Worm (Caenorhabditis elegans): ENCODE measurements around the gene Y70C5C.1.

The Y70C5C.1 gene

DNA sequence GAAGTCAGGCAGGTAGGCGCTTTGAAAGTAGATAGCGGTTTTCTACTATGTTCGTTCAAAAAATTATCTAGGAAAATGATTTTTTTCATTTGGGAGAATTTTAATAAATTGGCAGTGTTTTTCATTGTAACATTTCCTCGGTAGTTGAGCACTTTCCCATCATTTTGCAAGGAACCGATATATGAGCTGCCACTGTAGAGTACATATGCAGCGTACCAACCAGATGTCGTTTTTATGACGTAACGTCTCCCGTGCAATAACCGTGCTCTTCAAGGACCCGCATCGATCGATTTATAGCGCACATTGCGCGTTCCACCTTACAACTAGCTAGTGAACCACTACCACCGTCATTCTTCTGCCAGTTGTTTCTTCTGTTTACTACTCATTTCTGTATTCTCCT is 42.1 kb downstream of the Y70C5C.1 start, which contains the start of gene T25E12.6:
Gene T25E12.6 (plus strand): TSS at position 301 of the 400 bp plus-strand sequence.
- TF ChIP-seq T22C8.4 (GFP tag; IDR thresholded peaks at IDR 0.05) (no peak), ref-1 (GFP tag; conservative IDR thresholded peaks at IDR 0.05) (no peak), med-1 (GFP tag; optimal IDR thresholded peaks at IDR 0.05; ENCODE audit: insufficient read depth) (no peak), ztf-23 (GFP tag; IDR thresholded peaks at IDR 0.05) (no peak), flt-1 (GFP tag; IDR thresholded peaks at IDR 0.05) (no peak), klf-2 (GFP tag; conservative IDR thresholded peaks at IDR 0.05) (no peak), cog-1 (tag; optimal IDR thresholded peaks at IDR 0.05) (no peak), tab-1 (GFP tag; IDR thresholded peaks at IDR 0.05) (no peak), ztf-29 (GFP tag; IDR thresholded peaks at IDR 0.05) (no peak)

DNA sequence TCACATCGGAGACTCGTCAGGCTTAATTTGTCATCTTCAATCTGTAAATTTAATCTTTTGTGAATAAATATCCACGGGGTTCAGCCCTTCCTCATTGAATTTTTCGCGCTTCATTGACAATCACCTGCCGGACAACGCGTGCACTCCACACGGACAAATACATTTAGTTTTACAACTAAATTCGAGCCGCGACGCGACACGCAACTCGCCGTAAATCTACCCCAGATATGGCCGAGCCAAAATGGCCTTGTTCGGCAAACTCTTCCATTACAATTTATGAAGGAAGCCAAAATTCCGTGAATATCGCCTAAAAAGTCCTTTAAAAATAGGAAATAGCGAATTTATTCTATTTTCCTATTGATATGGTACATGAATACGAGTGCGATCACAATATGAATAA is 44.8 kb downstream of the Y70C5C.1 start:
- no peak for TF ChIP-seq med-1 (GFP tag; optimal IDR thresholded peaks at IDR 0.05; ENCODE audit: insufficient read depth)
- TF ChIP-seq ref-1 (GFP tag; conservative IDR thresholded peaks at IDR 0.05): no peak
- TF ChIP-seq tab-1 (GFP tag; IDR thresholded peaks at IDR 0.05): no peak
- TF ChIP-seq flt-1 (GFP tag; IDR thresholded peaks at IDR 0.05): no peak
- no peak for TF ChIP-seq cog-1 (tag; optimal IDR thresholded peaks at IDR 0.05)
- no peak for TF ChIP-seq ztf-23 (GFP tag; IDR thresholded peaks at IDR 0.05)
- TF ChIP-seq ztf-29 (GFP tag; IDR thresholded peaks at IDR 0.05): no peak
- TF ChIP-seq T22C8.4 (GFP tag; IDR thresholded peaks at IDR 0.05): no peak
- no peak for TF ChIP-seq klf-2 (GFP tag; conservative IDR thresholded peaks at IDR 0.05)

DNA sequence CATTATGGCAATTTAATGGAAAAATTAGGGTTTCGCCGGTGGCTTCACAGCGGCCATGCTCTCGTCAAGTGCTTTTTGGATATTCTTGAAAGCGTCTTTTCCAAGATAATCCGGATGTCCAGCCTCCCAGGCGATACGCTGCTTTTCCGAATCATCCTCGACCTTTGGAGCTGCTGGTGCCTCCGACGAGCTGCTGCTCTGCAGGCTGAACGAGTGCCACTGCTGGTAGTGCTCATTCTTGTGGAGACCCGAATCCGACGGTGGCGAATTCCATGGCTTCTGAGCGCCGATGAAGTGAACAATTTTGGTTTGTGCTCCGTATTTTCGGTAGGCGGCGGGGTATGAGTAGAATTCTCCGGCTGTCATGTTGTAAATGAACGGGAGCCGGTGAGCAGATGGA is 45.2 kb downstream of the Y70C5C.1 start:
- no peak for TF ChIP-seq tab-1 (GFP tag; IDR thresholded peaks at IDR 0.05)
- no peak for TF ChIP-seq klf-2 (GFP tag; conservative IDR thresholded peaks at IDR 0.05)
- TF ChIP-seq ztf-29 (GFP tag; IDR thresholded peaks at IDR 0.05): no peak
- TF ChIP-seq T22C8.4 (GFP tag; IDR thresholded peaks at IDR 0.05): no peak
- TF ChIP-seq med-1 (GFP tag; optimal IDR thresholded peaks at IDR 0.05; ENCODE audit: insufficient read depth): no peak
- no peak for TF ChIP-seq flt-1 (GFP tag; IDR thresholded peaks at IDR 0.05)
- no peak for TF ChIP-seq ref-1 (GFP tag; conservative IDR thresholded peaks at IDR 0.05)
- no peak for TF ChIP-seq cog-1 (tag; optimal IDR thresholded peaks at IDR 0.05)
- TF ChIP-seq ztf-23 (GFP tag; IDR thresholded peaks at IDR 0.05): no peak

DNA sequence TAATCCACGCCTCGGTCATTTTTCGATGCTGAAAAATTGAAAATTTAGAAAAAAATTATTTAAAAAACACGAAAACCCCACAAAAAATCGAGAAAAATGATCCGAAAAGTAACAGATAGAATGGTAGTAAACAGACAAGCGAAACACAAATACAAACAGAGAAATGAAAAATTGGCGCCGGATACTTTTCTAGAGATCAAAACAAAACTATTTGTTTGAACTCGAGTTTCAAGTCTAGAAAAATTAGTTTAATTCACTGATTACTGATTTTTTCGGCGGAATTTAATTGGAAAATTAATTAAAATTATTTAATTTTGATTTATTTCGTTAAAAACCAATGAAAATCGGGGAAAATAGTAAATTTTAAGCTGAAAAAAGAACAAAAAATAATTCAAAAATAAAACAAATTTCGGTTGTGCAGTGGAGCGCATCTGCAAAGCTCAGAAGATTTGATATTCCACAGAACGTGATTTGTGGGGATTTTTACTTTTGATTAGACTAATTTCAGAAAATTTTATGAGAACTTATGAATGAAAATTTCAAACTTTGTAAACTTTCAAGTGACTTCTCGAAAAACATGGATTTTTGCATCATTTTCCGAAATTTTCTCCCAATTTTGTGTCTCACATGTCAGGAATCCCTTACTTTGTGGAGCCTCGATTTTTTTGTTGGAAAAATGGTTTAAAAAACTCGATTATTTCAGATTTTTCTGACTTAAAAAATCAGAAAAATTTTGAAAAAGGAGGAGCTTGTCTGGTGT is 46.4 kb downstream of the Y70C5C.1 start, which contains the start of gene gyg-2:
Gene gyg-2 (minus strand): TSS at position 28 of the 760 bp plus-strand sequence.
- TF ChIP-seq T22C8.4 (GFP tag; IDR thresholded peaks at IDR 0.05) (no peak), ztf-29 (GFP tag; IDR thresholded peaks at IDR 0.05) (no peak), ztf-23 (GFP tag; IDR thresholded peaks at IDR 0.05) (no peak), klf-2 (GFP tag; conservative IDR thresholded peaks at IDR 0.05) (no peak), ref-1 (GFP tag; conservative IDR thresholded peaks at IDR 0.05) (no peak), tab-1 (GFP tag; IDR thresholded peaks at IDR 0.05) (no peak)

DNA sequence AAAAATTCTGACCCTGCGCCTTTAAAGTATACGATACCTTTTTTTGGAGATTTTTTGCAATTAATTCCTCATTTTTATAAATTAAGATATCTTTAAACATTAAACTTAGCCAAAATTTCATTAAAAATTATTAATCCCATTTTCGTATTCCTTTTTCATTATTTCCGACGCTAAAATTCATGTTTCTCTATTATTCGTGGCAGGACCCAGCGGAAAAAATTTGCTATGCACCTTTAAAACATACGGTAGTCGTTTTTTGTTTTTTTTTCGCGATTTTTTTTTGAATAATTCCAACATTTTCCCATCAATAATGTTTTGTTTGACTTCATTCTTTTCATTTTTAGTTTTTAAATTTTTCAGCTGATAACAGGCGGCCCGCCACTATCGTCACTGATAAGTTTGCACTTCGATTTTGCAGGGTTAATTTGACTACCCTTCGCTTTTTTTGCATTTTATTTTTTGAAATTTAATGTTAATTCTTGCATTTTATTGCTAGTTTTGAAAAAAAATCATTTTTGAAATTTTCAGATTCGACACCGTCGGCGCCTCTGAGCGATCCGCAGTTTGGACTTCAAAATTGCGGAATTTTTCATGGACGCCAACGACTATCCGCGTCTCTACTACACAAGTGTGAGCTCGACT is 47.1 kb downstream of the Y70C5C.1 start, which contains the start of gene dkf-2:
Gene dkf-2 (plus strand): TSS at position 592 of the 642 bp plus-strand sequence.
- TF ChIP-seq cog-1 (tag; optimal IDR thresholded peaks at IDR 0.05): no peak
- no peak for TF ChIP-seq tab-1 (GFP tag; IDR thresholded peaks at IDR 0.05)
- TF ChIP-seq flt-1 (GFP tag; IDR thresholded peaks at IDR 0.05): no peak
- TF ChIP-seq ref-1 (GFP tag; conservative IDR thresholded peaks at IDR 0.05): no peak
- TF ChIP-seq ztf-23 (GFP tag; IDR thresholded peaks at IDR 0.05): no peak
- no peak for TF ChIP-seq klf-2 (GFP tag; conservative IDR thresholded peaks at IDR 0.05)
- no peak for TF ChIP-seq T22C8.4 (GFP tag; IDR thresholded peaks at IDR 0.05)
- TF ChIP-seq ztf-29 (GFP tag; IDR thresholded peaks at IDR 0.05): no peak
- TF ChIP-seq med-1 (GFP tag; optimal IDR thresholded peaks at IDR 0.05; ENCODE audit: insufficient read depth): no peak

DNA sequence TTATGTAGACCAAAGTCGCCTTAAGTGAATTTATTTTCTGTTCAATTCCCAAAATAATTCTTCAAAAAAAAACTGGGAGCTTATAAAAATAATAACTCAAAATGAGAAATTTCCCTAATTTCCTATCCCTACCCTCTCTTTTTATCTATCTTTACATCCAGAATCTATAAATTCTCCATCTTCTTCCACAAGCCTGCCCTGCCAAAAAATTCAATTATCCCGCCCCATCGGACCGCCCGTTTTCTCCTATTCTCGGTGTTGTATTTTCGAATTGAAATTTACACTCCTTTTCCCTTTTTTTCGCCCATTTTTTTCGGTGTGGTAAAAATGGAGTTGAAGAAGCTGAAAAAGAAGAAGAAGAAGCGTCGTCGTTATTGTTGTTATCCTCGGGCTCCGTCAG is 49.5 kb downstream of the Y70C5C.1 start:
- TF ChIP-seq klf-2 (GFP tag; conservative IDR thresholded peaks at IDR 0.05) (no peak), med-1 (GFP tag; optimal IDR thresholded peaks at IDR 0.05; ENCODE audit: insufficient read depth) (no peak), tab-1 (GFP tag; IDR thresholded peaks at IDR 0.05) (no peak), ztf-29 (GFP tag; IDR thresholded peaks at IDR 0.05) (no peak), cog-1 (tag; optimal IDR thresholded peaks at IDR 0.05) (no peak), ref-1 (GFP tag; conservative IDR thresholded peaks at IDR 0.05) (no peak), T22C8.4 (GFP tag; IDR thresholded peaks at IDR 0.05) (no peak), flt-1 (GFP tag; IDR thresholded peaks at IDR 0.05) (no peak)

DNA sequence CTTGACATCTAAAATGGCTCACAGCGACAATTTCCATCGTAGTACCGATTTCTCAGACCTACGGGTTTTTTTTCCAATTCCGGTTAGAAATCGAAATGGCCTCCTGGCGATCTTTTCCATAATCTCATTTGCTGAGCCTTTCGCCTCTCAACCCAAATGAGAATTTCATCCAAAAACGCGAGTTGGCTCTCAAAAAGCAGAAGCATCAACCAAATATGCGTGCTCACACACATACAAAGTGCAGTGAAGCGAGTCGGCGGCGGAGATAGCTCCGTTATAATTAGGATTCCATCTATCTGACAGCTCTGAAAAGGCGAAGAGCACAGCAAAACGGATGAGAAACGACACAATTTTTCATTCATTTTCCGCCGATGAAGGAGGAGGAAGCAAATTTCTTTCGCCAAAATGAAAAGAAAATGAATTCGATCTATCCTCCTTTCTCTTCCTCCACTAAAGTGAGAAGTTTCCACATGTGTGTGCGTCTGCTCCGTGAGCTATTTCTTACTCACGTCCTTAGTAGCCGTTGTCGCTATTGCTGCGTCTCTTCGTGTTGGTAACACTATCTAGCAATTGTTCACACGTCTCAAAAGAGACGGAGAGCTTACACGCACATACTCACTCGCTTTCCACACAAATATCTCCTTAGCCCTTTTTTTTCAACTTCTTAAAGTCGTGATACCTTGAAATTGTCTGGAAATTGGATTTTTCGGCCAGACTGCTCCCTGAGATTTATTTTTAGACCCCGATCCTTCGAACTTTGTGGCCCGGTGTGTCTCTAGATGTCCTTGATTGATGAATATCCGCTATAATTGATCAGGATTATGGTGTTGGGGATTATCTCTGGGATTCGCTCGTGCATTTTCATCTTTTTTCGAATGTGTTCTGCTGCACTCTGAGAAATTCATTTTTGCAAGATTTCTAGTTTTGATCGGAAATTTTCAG is 52.4 kb downstream of the Y70C5C.1 start:
- TF ChIP-seq med-1 (GFP tag; optimal IDR thresholded peaks at IDR 0.05; ENCODE audit: insufficient read depth) (no peak), tab-1 (GFP tag; IDR thresholded peaks at IDR 0.05) (no peak), klf-2 (GFP tag; conservative IDR thresholded peaks at IDR 0.05) (no peak), ztf-29 (GFP tag; IDR thresholded peaks at IDR 0.05) (no peak), cog-1 (tag; optimal IDR thresholded peaks at IDR 0.05) (no peak), ztf-23 (GFP tag; IDR thresholded peaks at IDR 0.05) (no peak), ref-1 (GFP tag; conservative IDR thresholded peaks at IDR 0.05) (no peak), T22C8.4 (GFP tag; IDR thresholded peaks at IDR 0.05) (no peak), flt-1 (GFP tag; IDR thresholded peaks at IDR 0.05) (no peak)

Measured in whole organism, midembryonic.